Worm (Caenorhabditis elegans) whole organism, late embryonic: ENCODE measurements around the gene srz-72.

Experiments used
- C08G9.2 ChIP-seq: sonication (generic microtip); optimal IDR thresholded peaks from 2 replicates; lab custom pipeline; 2016; ENCODE audit warnings: mild to moderate bottlenecking, missing genetic modification characterization, moderate library complexity, missing compliant biosample characterization
- C38D4.7 ChIP-seq: fragments of 200-800 bp; sonication (Bioruptor generic); optimal IDR thresholded peaks from 2 replicates; lab custom pipeline; 2018; ENCODE audit warnings: mild to moderate bottlenecking, missing genetic modification characterization, moderate library complexity, missing compliant biosample characterization
- Y22D7AL.16 ChIP-seq: sonication (generic microtip); optimal IDR thresholded peaks from 2 replicates; lab custom pipeline; 2016; ENCODE audit warnings: missing genetic modification characterization, missing compliant biosample characterization
- ceh-18 ChIP-seq: sonication (generic microtip); optimal IDR thresholded peaks from 2 replicates; lab custom pipeline; 2016; ENCODE audit warnings: missing genetic modification characterization, missing compliant biosample characterization
- ceh-2 ChIP-seq: sonication (generic microtip); optimal IDR thresholded peaks from 2 replicates; lab custom pipeline; 2016; ENCODE audit warnings: missing genotype, missing genetic modification characterization, missing compliant biosample characterization
- ceh-30 ChIP-seq: fragments of 150-350 bp; optimal IDR thresholded peaks from 2 replicates; lab custom pipeline; 2014; ENCODE audit warnings: missing biosample characterization, missing genetic modification characterization
- ceh-34 ChIP-seq: sonication (generic microtip); optimal IDR thresholded peaks from 2 replicates; lab custom pipeline; 2016; ENCODE audit warnings: mild to moderate bottlenecking, missing genetic modification characterization, missing compliant biosample characterization
- ceh-45 ChIP-seq: fragments of 200-800 bp; sonication (Bioruptor generic); IDR thresholded peaks from 2 replicates; pipeline ENCODE4 v1.3.6; 2022; ENCODE audit warnings: missing genetic modification reagents, missing genetic modification characterization, missing compliant biosample characterization
- ceh-48 ChIP-seq: sonication (generic microtip); optimal IDR thresholded peaks from 2 replicates; lab custom pipeline; 2016; ENCODE audit warnings: missing genetic modification characterization, inconsistent platforms, missing compliant biosample characterization
- ceh-9 ChIP-seq: sonication (generic microtip); optimal IDR thresholded peaks from 2 replicates; lab custom pipeline; 2016; ENCODE audit warnings: mild to moderate bottlenecking, missing genetic modification characterization, inconsistent platforms, missing compliant biosample characterization
- che-1 ChIP-seq: sonication (generic microtip); optimal IDR thresholded peaks from 2 replicates; lab custom pipeline; 2016; ENCODE audit warnings: mild to moderate bottlenecking, missing genetic modification characterization, missing compliant biosample characterization
- dmd-4 ChIP-seq: sonication (generic microtip); optimal IDR thresholded peaks from 2 replicates; lab custom pipeline; 2016; ENCODE audit warnings: borderline replicate concordance, missing genetic modification characterization, missing compliant biosample characterization
- dve-1 ChIP-seq: sonication (generic microtip); optimal IDR thresholded peaks from 2 replicates; lab custom pipeline; 2017; ENCODE audit warnings: antibody characterized with exemption, mild to moderate bottlenecking, missing genetic modification characterization, missing compliant biosample characterization
- elt-2 ChIP-seq: sonication (generic microtip); optimal IDR thresholded peaks from 2 replicates; lab custom pipeline; 2016; ENCODE audit warnings: missing genetic modification reagents, missing genetic modification characterization, missing compliant biosample characterization
- fkh-10 ChIP-seq: fragments of 150-350 bp; optimal IDR thresholded peaks from 2 replicates; lab custom pipeline; 2014; ENCODE audit warnings: missing biosample characterization, missing genetic modification reagents, missing genetic modification characterization
- hlh-8 ChIP-seq: sonication (generic microtip); optimal IDR thresholded peaks from 2 replicates; lab custom pipeline; 2016; ENCODE audit warnings: missing genotype, missing genetic modification characterization, missing compliant biosample characterization
- lin-11 ChIP-seq: fragments of 200-800 bp; sonication (Bioruptor generic); optimal IDR thresholded peaks from 2 replicates; lab custom pipeline; 2018; ENCODE audit warnings: mild to moderate bottlenecking, missing genetic modification characterization, missing compliant biosample characterization
- nfya-1 ChIP-seq: sonication (generic microtip); optimal IDR thresholded peaks from 2 replicates; lab custom pipeline; 2017; ENCODE audit warnings: missing genetic modification characterization, mild to moderate bottlenecking, missing compliant biosample characterization, antibody characterized with exemption, moderate library complexity
- nhr-232 ChIP-seq: sonication (generic microtip); optimal IDR thresholded peaks from 2 replicates; lab custom pipeline; 2016; ENCODE audit warnings: missing genetic modification characterization, missing compliant biosample characterization
- npax-4 ChIP-seq: sonication (generic microtip); optimal IDR thresholded peaks from 2 replicates; lab custom pipeline; 2016; ENCODE audit warnings: missing genetic modification characterization, missing compliant biosample characterization
- pag-3 ChIP-seq: sonication (generic microtip); optimal IDR thresholded peaks from 2 replicates; lab custom pipeline; 2016; ENCODE audit warnings: missing compliant biosample characterization, missing genetic modification characterization, borderline replicate concordance
- pros-1 ChIP-seq: fragments of 150-350 bp; optimal IDR thresholded peaks from 2 replicates; lab custom pipeline; 2014; ENCODE audit warnings: missing biosample characterization, missing genetic modification reagents, missing genetic modification characterization
- ref-2 ChIP-seq: sonication (generic microtip); optimal IDR thresholded peaks from 2 replicates; lab custom pipeline; 2016; ENCODE audit warnings: missing genetic modification characterization, missing compliant biosample characterization
- tbx-2 ChIP-seq: sonication (generic microtip); optimal IDR thresholded peaks from 2 replicates; lab custom pipeline; 2016; ENCODE audit warnings: missing genetic modification characterization, missing compliant biosample characterization
- unc-86 ChIP-seq: sonication (generic microtip); optimal IDR thresholded peaks from 2 replicates; lab custom pipeline; 2016; ENCODE audit warnings: missing genetic modification characterization, missing compliant biosample characterization

srz-72 gene

ce11 chrIV:16335037-16335436 lies 36.1 kb downstream of the srz-72 start, which contains the start of gene srz-38:
srz-38 (plus strand) TSS chrIV:16335337.
- TF ChIP-seq hlh-8: no peak
- TF ChIP-seq fkh-10: no peak
- TF ChIP-seq ref-2: no peak
- no peak for TF ChIP-seq che-1 (tag; lab: Kevin White, UChicago)
- no peak for TF ChIP-seq elt-2 (tag; lab: Kevin White, UChicago)
- no peak for TF ChIP-seq nfya-1
- TF ChIP-seq ceh-18: no peak

- TF ChIP-seq pag-3 (tag; lab: Kevin White, UChicago): no peak
- TF ChIP-seq dve-1 (tag; lab: Kevin White, UChicago): no peak
- TF ChIP-seq ceh-48 (tag; lab: Kevin White, UChicago): no peak
- no peak for TF ChIP-seq che-1 (tag; lab: Kevin White, UChicago)
- TF ChIP-seq ceh-2 (tag; lab: Kevin White, UChicago): no peak
- TF ChIP-seq elt-2 (tag; lab: Kevin White, UChicago): no peak
- TF ChIP-seq npax-4: no peak
- no peak for TF ChIP-seq ceh-9 (tag; lab: Kevin White, UChicago)
- TF ChIP-seq nfya-1: no peak
- TF ChIP-seq C38D4.7 (GFP tag; lab: Kevin White, UChicago): no peak
- no peak for TF ChIP-seq ceh-30 (tag; lab: Kevin White, UChicago)
- no peak for TF ChIP-seq C08G9.2 (tag; lab: Kevin White, UChicago)
- no peak for TF ChIP-seq lin-11 (tag; lab: Kevin White, UChicago)
- no peak for TF ChIP-seq ref-2
- no peak for TF ChIP-seq unc-86 (tag; lab: Kevin White, UChicago)
- TF ChIP-seq ceh-45 (GFP tag; lab: Robert Waterston, UW): no peak
- TF ChIP-seq nhr-232 (tag; lab: Kevin White, UChicago): no peak
Measured at ce11 chrIV:16336721-16337120, 37.8 kb downstream of the srz-72 start, which contains the start of gene C35D6.13. C35D6.13 (plus strand) TSS chrIV:16337021.

ce11 chrIV:16346514-16346913 lies 47.6 kb downstream of the srz-72 start, which contains the start of gene C35D6.3:
C35D6.3 (plus strand) TSS chrIV:16346814.
- TF ChIP-seq ceh-34 (no peak), pros-1 (no peak), Y22D7AL.16 (tag; lab: Kevin White, UChicago) (no peak), C08G9.2 (tag; lab: Kevin White, UChicago) (no peak), npax-4 (no peak), ceh-2 (tag; lab: Kevin White, UChicago) (no peak), lin-11 (tag; lab: Kevin White, UChicago) (no peak), tbx-2 (tag; lab: Kevin White, UChicago) (no peak), ref-2 (no peak), dmd-4 (tag; lab: Kevin White, UChicago) (no peak), ceh-30 (tag; lab: Kevin White, UChicago) (no peak), pag-3 (tag; lab: Kevin White, UChicago) (no peak)
